Worm (Caenorhabditis elegans): ENCODE results near the gene clec-197.

DNA sequence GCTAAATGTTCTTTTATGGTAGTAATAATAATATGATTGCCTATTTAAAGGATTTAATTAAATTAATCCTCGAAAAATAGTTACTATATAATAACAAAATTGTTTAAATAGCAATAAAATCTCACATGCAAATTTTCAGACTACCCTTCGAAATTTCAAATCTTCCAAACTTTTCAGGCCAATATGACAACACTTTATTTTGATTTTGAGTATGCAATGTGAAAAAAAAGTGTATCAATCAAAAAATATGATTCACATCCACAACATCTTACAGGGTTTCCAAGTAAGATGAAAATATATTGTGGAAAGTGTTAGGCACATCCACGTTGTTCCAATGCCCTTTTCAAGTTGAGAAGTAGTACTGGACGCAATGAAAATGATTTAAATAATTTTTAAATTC lies 34.7 kb downstream of the clec-197 start, which contains the start of gene snf-9:
- TF ChIP-seq nhr-237 (tag; optimal IDR thresholded peaks at IDR 0.05) (no peak), nhr-77 (tag; optimal IDR thresholded peaks at IDR 0.05) (no peak), ceh-20 (GFP tag; IDR thresholded peaks at IDR 0.05) (no peak), lin-39 (tag; optimal IDR thresholded peaks at IDR 0.05) (no peak), R02D3.7 (tag; optimal IDR thresholded peaks at IDR 0.05) (no peak), rbr-2 (tag; optimal IDR thresholded peaks at IDR 0.05) (no peak), zag-1 (tag; optimal IDR thresholded peaks at IDR 0.05) (no peak), unc-130 (GFP tag; optimal IDR thresholded peaks at IDR 0.05) (no peak), lir-3 (tag; optimal IDR thresholded peaks at IDR 0.05) (no peak), nhr-11 (tag; optimal IDR thresholded peaks at IDR 0.05) (no peak), mes-2 (tag; optimal IDR thresholded peaks at IDR 0.05; ENCODE audit: poor library complexity, severe bottlenecking) (no peak)
